Fruit fly (Drosophila melanogaster): ENCODE measurements around the gene CG42711.

The CG42711 gene

DNA sequence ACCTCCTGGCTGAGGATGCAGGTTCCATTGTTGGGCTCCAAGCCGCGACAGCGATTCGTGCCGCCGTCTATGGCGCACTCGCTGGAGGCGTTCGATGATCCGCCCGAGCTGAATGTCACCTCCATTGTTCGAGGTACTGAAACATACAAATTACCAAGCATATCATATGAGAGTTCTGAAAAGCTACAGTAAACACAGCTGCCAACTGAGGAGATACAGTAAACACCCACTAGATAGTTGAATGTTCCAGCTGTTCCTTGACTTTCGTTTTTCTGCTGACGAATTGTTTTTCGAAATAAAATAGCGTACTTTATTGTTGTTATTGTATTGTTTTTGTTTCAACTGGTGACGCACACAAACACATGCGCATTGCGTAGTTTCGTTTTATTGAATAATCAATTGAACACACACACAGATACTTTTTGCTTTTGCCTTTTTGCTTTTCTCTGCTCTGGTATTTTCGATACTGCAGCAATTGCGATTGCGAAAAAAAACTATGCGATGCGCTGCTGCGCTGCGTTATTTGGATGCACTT, 27.3 kb downstream of the CG42711 start:
- TF ChIP-seq gl (tag; optimal IDR thresholded peaks at IDR 0.05), result no peak
- peak; percentile 39 for TF ChIP-seq EcR (GFP tag; optimal IDR thresholded peaks at IDR 0.05)

- TF ChIP-seq fd96Ca (GFP tag; IDR thresholded peaks at IDR 0.05), result peak; percentile 27; the same call in 1 of the 3 replicates
- TF ChIP-seq CG10348 (GFP tag; IDR thresholded peaks at IDR 0.05), result no peak
Measured at dm6 chr2L:13900111-13900930, 30.8 kb downstream of the CG42711 start.

dm6 chr2L:13893439-13893838, 37.7 kb downstream of the CG42711 start:
- TF ChIP-seq Snoo (tag; optimal IDR thresholded peaks at IDR 0.05), result no peak
- TF ChIP-seq Pif1A (GFP tag; optimal IDR thresholded peaks at IDR 0.05), result no peak
- TF ChIP-seq CG32121 (GFP tag; IDR thresholded peaks at IDR 0.05), result no peak
- no peak for TF ChIP-seq Pif1B (GFP tag; optimal IDR thresholded peaks at IDR 0.05)
- TF ChIP-seq CG8301 (tag; optimal IDR thresholded peaks at IDR 0.05), result no peak
- no peak for TF ChIP-seq D1 (tag; optimal IDR thresholded peaks at IDR 0.05)
- TF ChIP-seq EcR (GFP tag; optimal IDR thresholded peaks at IDR 0.05), result no peak
- TF ChIP-seq CG4496 (GFP tag; IDR thresholded peaks at IDR 0.05), result peak; percentile 29; the same call in 1 of the 3 replicates
- TF ChIP-seq CG12605 (GFP tag; IDR thresholded peaks at IDR 0.05), result peak; percentile 33; the same call in 1 of the 2 replicates
- peak; percentile 21 for TF ChIP-seq CG13204 (GFP tag; optimal IDR thresholded peaks at IDR 0.05)
- TF ChIP-seq gl (tag; optimal IDR thresholded peaks at IDR 0.05), result no peak
- TF ChIP-seq rn (GFP tag; IDR thresholded peaks at IDR 0.05), result no peak
- no peak for TF ChIP-seq fd96Ca (GFP tag; IDR thresholded peaks at IDR 0.05)
- TF ChIP-seq CG14655 (GFP tag; optimal IDR thresholded peaks at IDR 0.05), result no peak
- no peak for TF ChIP-seq CG8159 (tag; optimal IDR thresholded peaks at IDR 0.05)
- peak; percentile 48 for TF ChIP-seq CG15710 (tag; optimal IDR thresholded peaks at IDR 0.05)
- peak; percentile 60 for TF ChIP-seq CG9948 (tag; optimal IDR thresholded peaks at IDR 0.05)
- no peak; the same call in 1 of the 2 replicates for TF ChIP-seq Ets98B (GFP tag; IDR thresholded peaks at IDR 0.05)
- no peak for TF ChIP-seq CG10348 (GFP tag; IDR thresholded peaks at IDR 0.05)
- TF ChIP-seq CG17806 (tag; optimal IDR thresholded peaks at IDR 0.05), result peak; percentile 68
- TF ChIP-seq CG34367 (tag; optimal IDR thresholded peaks at IDR 0.05), result peak; percentile 29

dm6 chr2L:13892826-13893225, 38.3 kb downstream of the CG42711 start:
- TF ChIP-seq CG34367 (tag; optimal IDR thresholded peaks at IDR 0.05) (no peak), Pif1A (GFP tag; optimal IDR thresholded peaks at IDR 0.05) (no peak), rn (GFP tag; IDR thresholded peaks at IDR 0.05) (no peak), fd96Ca (GFP tag; IDR thresholded peaks at IDR 0.05) (no peak), CG17806 (tag; optimal IDR thresholded peaks at IDR 0.05) (no peak), gl (tag; optimal IDR thresholded peaks at IDR 0.05) (no peak), Ets98B (GFP tag; IDR thresholded peaks at IDR 0.05) (no peak), CG32121 (GFP tag; IDR thresholded peaks at IDR 0.05) (no peak), CG13204 (GFP tag; optimal IDR thresholded peaks at IDR 0.05) (no peak), CG8159 (tag; optimal IDR thresholded peaks at IDR 0.05) (no peak), Pif1B (GFP tag; optimal IDR thresholded peaks at IDR 0.05) (no peak), CG15710 (tag; optimal IDR thresholded peaks at IDR 0.05) (no peak), CG9948 (tag; optimal IDR thresholded peaks at IDR 0.05) (no peak), CG12605 (GFP tag; IDR thresholded peaks at IDR 0.05) (no peak), Snoo (tag; optimal IDR thresholded peaks at IDR 0.05) (no peak), EcR (GFP tag; optimal IDR thresholded peaks at IDR 0.05) (no peak)

DNA sequence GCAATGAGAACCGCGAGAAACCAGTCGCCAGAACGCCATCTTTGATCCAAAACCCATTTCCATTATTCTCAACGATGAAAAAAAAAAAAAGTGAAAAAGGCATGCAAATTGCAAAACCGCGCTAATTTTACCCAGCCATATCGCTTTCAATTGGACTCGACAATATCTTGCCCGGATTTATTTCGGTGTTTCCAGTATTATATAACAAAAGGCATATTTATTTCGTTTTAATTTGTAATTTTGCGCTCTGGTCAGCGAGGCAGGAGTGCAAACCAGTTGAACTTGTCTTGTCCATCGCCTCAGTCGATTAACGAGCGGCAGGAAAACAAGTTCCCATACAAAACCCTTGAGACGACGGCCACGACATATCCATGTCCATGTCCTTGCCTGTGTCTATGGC, 41.2 kb downstream of the CG42711 start:
- TF ChIP-seq CG13204 (GFP tag; optimal IDR thresholded peaks at IDR 0.05) (no peak), EcR (GFP tag; optimal IDR thresholded peaks at IDR 0.05) (peak; percentile 57)

- no peak for TF ChIP-seq Pif1B (GFP tag; optimal IDR thresholded peaks at IDR 0.05)
- peak; percentile 20 for TF ChIP-seq CG14655 (GFP tag; optimal IDR thresholded peaks at IDR 0.05)
- TF ChIP-seq CG10348 (GFP tag; IDR thresholded peaks at IDR 0.05), result no peak
- no peak for TF ChIP-seq rn (GFP tag; IDR thresholded peaks at IDR 0.05)
- no peak for TF ChIP-seq CG4496 (GFP tag; IDR thresholded peaks at IDR 0.05)
- TF ChIP-seq CG34367 (tag; optimal IDR thresholded peaks at IDR 0.05), result no peak
- no peak for TF ChIP-seq CG9948 (tag; optimal IDR thresholded peaks at IDR 0.05)
Measured at dm6 chr2L:13886326-13887073, 44.7 kb downstream of the CG42711 start.

All from whole organism, pupa.